Worm (Caenorhabditis elegans): Measurements from ENCODE around the gene C14A11.2.

The C14A11.2 gene

DNA sequence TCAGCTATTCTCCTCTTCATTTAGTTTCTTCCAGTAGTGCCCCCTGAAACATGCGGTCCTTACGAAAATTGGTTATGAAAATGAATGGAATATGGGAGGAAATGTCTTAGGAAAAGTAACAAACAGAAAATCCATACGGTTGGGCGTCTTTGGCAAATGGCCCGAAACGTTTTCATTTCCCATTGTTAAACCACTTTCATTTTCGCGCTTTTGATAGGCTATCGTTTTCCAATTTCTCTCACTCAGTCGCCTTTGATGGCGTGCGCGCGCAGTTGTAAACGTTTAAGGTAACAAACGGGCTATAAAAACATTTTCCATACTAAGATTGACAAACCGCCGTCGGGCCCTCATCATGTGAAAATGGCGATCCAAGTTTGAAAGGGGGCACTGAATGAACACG is 7.9 kb upstream of the C14A11.2 start:
- TF ChIP-seq hlh-15 (tag; optimal IDR thresholded peaks at IDR 0.05) = no peak
- TF ChIP-seq gmeb-2 (tag; optimal IDR thresholded peaks at IDR 0.05) = no peak
- TF ChIP-seq fkh-10 (GFP tag; optimal IDR thresholded peaks at IDR 0.05) = no peak
- no peak for TF ChIP-seq ceh-48 (tag; optimal IDR thresholded peaks at IDR 0.05)
- TF ChIP-seq pha-2 (tag; optimal IDR thresholded peaks at IDR 0.05) = no peak
- no peak for TF ChIP-seq ttx-3 (tag; optimal IDR thresholded peaks at IDR 0.05)
- TF ChIP-seq hlh-6 (tag; optimal IDR thresholded peaks at IDR 0.05) = no peak
- TF ChIP-seq nhr-232 (tag; optimal IDR thresholded peaks at IDR 0.05) = no peak
- TF ChIP-seq ceh-9 (tag; optimal IDR thresholded peaks at IDR 0.05) = no peak
- TF ChIP-seq ceh-19 (GFP tag; optimal IDR thresholded peaks at IDR 0.05) = no peak
- no peak for TF ChIP-seq rnt-1 (tag; optimal IDR thresholded peaks at IDR 0.05)
- TF ChIP-seq pha-4 (tag; optimal IDR thresholded peaks at IDR 0.05) = no peak

DNA sequence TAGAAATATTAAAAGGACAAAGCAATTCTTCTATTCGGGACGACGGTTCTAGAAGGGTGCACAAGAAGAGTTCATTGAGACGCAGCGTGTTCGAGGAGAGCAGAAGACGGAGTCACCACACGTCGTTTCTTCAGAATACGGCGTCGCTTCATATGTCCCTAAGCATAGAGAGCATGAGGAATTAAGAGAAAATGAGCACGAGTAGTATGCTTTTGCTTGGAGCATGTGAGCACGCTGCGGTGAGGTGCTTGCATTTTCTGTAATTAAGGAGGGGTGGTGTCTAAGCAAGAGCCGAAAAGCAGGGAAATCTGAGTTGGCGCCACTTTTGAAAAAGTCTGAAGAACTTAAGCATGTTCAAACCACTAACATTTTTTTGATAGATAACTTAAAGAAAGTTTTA is 4.5 kb downstream of the C14A11.2 start, which contains the start of gene C14A11.5:
TSS of gene C14A11.5 (minus strand) at position 139 of the 400 bp plus-strand sequence.
- no peak for TF ChIP-seq ceh-30 (tag; optimal IDR thresholded peaks at IDR 0.05)
- no peak for TF ChIP-seq zip-5 (tag; optimal IDR thresholded peaks at IDR 0.05)
- TF ChIP-seq tbx-2 (tag; optimal IDR thresholded peaks at IDR 0.05) = peak; percentile 3
- no peak for TF ChIP-seq rnt-1 (tag; optimal IDR thresholded peaks at IDR 0.05)
- peak; percentile 8 for TF ChIP-seq unc-42 (tag; optimal IDR thresholded peaks at IDR 0.05)
- TF ChIP-seq hlh-30 (tag; optimal IDR thresholded peaks at IDR 0.05; ENCODE audit: insufficient read depth) = peak; percentile 24
- TF ChIP-seq unc-3 (GFP tag; conservative IDR thresholded peaks at IDR 0.05) = no peak
- TF ChIP-seq unc-3 (tag; optimal IDR thresholded peaks at IDR 0.05) = no peak
- TF ChIP-seq ceh-31 (tag; optimal IDR thresholded peaks at IDR 0.05) = peak; percentile 57
- no peak for TF ChIP-seq pha-2 (tag; optimal IDR thresholded peaks at IDR 0.05)
- peak; percentile 35 for TF ChIP-seq ceh-14 (tag; optimal IDR thresholded peaks at IDR 0.05)

DNA sequence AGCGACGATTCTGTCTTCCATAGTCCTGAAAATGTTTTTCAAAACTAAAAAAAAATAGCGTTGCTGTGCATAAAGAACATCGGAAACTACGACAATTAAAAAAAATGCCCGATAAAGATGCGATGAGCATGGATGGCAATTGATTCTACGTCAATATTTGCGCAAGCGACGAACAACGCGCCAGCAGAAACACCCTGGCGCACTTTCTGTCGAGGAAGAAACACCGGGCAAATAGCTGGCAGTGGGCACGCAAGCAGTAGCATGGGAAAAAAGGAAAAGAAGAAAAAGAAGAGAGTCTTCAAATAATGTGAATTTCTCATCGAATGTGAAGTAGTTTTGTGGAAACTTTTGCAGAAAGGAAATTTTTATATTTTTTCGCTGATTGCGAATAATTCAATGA is 6.7 kb downstream of the C14A11.2 start, which contains the start of gene C14A11.9:
TSS of gene C14A11.9 (minus strand) at position 27 of the 400 bp plus-strand sequence.
- peak; percentile 65 for TF ChIP-seq fkh-6 (tag; optimal IDR thresholded peaks at IDR 0.05)
- TF ChIP-seq eyg-1 (tag; optimal IDR thresholded peaks at IDR 0.05) = no peak
- no peak for TF ChIP-seq tbx-7 (tag; optimal IDR thresholded peaks at IDR 0.05)
- peak; percentile 63 for TF ChIP-seq pat-9 (tag; optimal IDR thresholded peaks at IDR 0.05)
- TF ChIP-seq fax-1 (tag; optimal IDR thresholded peaks at IDR 0.05) = peak; percentile 19
- peak; percentile 86 for TF ChIP-seq ceh-31 (tag; optimal IDR thresholded peaks at IDR 0.05)
- peak; percentile 31 for TF ChIP-seq hlh-30 (tag; optimal IDR thresholded peaks at IDR 0.05; ENCODE audit: insufficient read depth)
- peak; percentile 75 for TF ChIP-seq ceh-14 (tag; optimal IDR thresholded peaks at IDR 0.05)
- peak; percentile 69 for TF ChIP-seq ceh-48 (tag; optimal IDR thresholded peaks at IDR 0.05)
- peak; percentile 16 for TF ChIP-seq hlh-8 (tag; optimal IDR thresholded peaks at IDR 0.05)
- TF ChIP-seq K02D7.2 (tag; optimal IDR thresholded peaks at IDR 0.05) = peak; percentile 25
- peak; percentile 79 for TF ChIP-seq ceh-18 (tag; optimal IDR thresholded peaks at IDR 0.05)
- no peak for TF ChIP-seq nhr-11 (tag; optimal IDR thresholded peaks at IDR 0.05)
- TF ChIP-seq C38D4.7 (GFP tag; optimal IDR thresholded peaks at IDR 0.05) = peak; percentile 56
- no peak for TF ChIP-seq sox-2 (GFP tag; IDR thresholded peaks at IDR 0.05)
- TF ChIP-seq ama-1 (optimal IDR thresholded peaks at IDR 0.05) = no peak
- no peak for TF ChIP-seq ets-4 (tag; optimal IDR thresholded peaks at IDR 0.05)
- peak; percentile 35 for TF ChIP-seq ahr-1 (tag; optimal IDR thresholded peaks at IDR 0.05)
- TF ChIP-seq che-1 (tag; optimal IDR thresholded peaks at IDR 0.05) = peak; percentile 60
- peak; percentile 58 for TF ChIP-seq lin-11 (tag; optimal IDR thresholded peaks at IDR 0.05)
- peak; percentile 83 for TF ChIP-seq tbx-2 (tag; optimal IDR thresholded peaks at IDR 0.05)
- peak; percentile 12 for TF ChIP-seq unc-55 (GFP tag; optimal IDR thresholded peaks at IDR 0.05)
- peak; percentile 78 for TF ChIP-seq nfya-1 (tag; optimal IDR thresholded peaks at IDR 0.05)
- TF ChIP-seq ref-2 (tag; optimal IDR thresholded peaks at IDR 0.05) = no peak
- TF ChIP-seq ttx-3 (tag; optimal IDR thresholded peaks at IDR 0.05) = peak; percentile 52
- peak; percentile 10 for TF ChIP-seq npax-4 (tag; optimal IDR thresholded peaks at IDR 0.05)
- peak; percentile 76 for TF ChIP-seq hlh-6 (tag; optimal IDR thresholded peaks at IDR 0.05)
- no peak for TF ChIP-seq unc-3 (GFP tag; conservative IDR thresholded peaks at IDR 0.05)
- peak; percentile 70 for TF ChIP-seq unc-3 (tag; optimal IDR thresholded peaks at IDR 0.05)
- TF ChIP-seq ceh-45 (GFP tag; IDR thresholded peaks at IDR 0.05) = 0 out of 2 replicates have a peak, but pooled peaks have one; percentile 39
- peak; percentile 53 for TF ChIP-seq unc-42 (tag; optimal IDR thresholded peaks at IDR 0.05)
- peak; percentile 24 for TF ChIP-seq ztf-16 (tag; optimal IDR thresholded peaks at IDR 0.05)
- TF ChIP-seq ceh-22 (tag; optimal IDR thresholded peaks at IDR 0.05) = no peak
- peak; percentile 58 for TF ChIP-seq dve-1 (tag; optimal IDR thresholded peaks at IDR 0.05)
- peak; percentile 58 for TF ChIP-seq nhr-232 (tag; optimal IDR thresholded peaks at IDR 0.05)
- no peak for TF ChIP-seq ceh-24 (tag; optimal IDR thresholded peaks at IDR 0.05)
- TF ChIP-seq pax-1 (tag; optimal IDR thresholded peaks at IDR 0.05) = no peak
- peak; percentile 39 for TF ChIP-seq gmeb-2 (tag; optimal IDR thresholded peaks at IDR 0.05)
- TF ChIP-seq rnt-1 (tag; optimal IDR thresholded peaks at IDR 0.05) = peak; percentile 73
- TF ChIP-seq elt-2 (tag; optimal IDR thresholded peaks at IDR 0.05) = peak; percentile 78

Data from whole organism, late embryonic.